Fruit fly (Drosophila melanogaster) whole organism, wandering third instar larva: ENCODE results near the gene Ufd4.

ENCODE experiments used
- CG32264 ChIP-seq: fragments of 200-800 bp; sonication (Bioruptor generic); optimal IDR thresholded peaks from 2 replicates; lab custom pipeline; 2016; ENCODE audit warnings: missing biosample characterization, missing genetic modification characterization
- CG9705 ChIP-seq: fragments of 200-800 bp; sonication (Bioruptor generic); optimal IDR thresholded peaks from 2 replicates; lab custom pipeline; 2018; ENCODE audit warnings: missing biosample characterization, mild to moderate bottlenecking, missing genetic modification characterization
- CrebA ChIP-seq: fragments of 200-800 bp; sonication (Bioruptor generic); optimal IDR thresholded peaks from 2 replicates; lab custom pipeline; 2016; ENCODE audit warnings: missing biosample characterization, mild to moderate bottlenecking, missing genetic modification characterization, borderline replicate concordance
- Dfd ChIP-seq: fragments of >200 bp; optimal IDR thresholded peaks from 2 replicates; lab custom pipeline; 2017; ENCODE audit warnings: missing biosample characterization, missing genetic modification characterization
- Dif ChIP-seq: fragments of 200-275, 200-300 bp; sonication (Bioruptor generic); optimal IDR thresholded peaks from 2 replicates; lab custom pipeline; 2018; ENCODE audit warnings: missing biosample characterization, missing genetic modification characterization; ENCODE audit not compliant: partially characterized antibody
- GATAd ChIP-seq: sonication (Bioruptor generic); optimal IDR thresholded peaks from 2 replicates; lab custom pipeline; 2016; ENCODE audit warnings: missing biosample characterization, missing genetic modification characterization
- HLH106 ChIP-seq: fragments of 200-800 bp; optimal IDR thresholded peaks from 3 replicates; lab custom pipeline; 2019; ENCODE audit warnings: missing biosample characterization, mild to moderate bottlenecking, missing genetic modification characterization, moderate library complexity
- Hnf4 ChIP-seq: fragments of 200-800 bp; sonication (Bioruptor generic); optimal IDR thresholded peaks from 2 replicates; lab custom pipeline; 2016; ENCODE audit warnings: missing biosample characterization, mild to moderate bottlenecking, missing genetic modification characterization
- Hr78 ChIP-seq: fragments of >200 bp; optimal IDR thresholded peaks from 2 replicates; lab custom pipeline; 2017; ENCODE audit warnings: missing biosample characterization, missing genetic modification characterization
- Hr83 ChIP-seq: fragments of 200-300 bp; sonication (Bioruptor generic); optimal IDR thresholded peaks from 2 replicates; lab custom pipeline; 2016; ENCODE audit warnings: missing biosample characterization, mild to moderate bottlenecking, missing genetic modification characterization, moderate library complexity; ENCODE audit not compliant: poor library complexity, severe bottlenecking
- Mio ChIP-seq: sonication (Bioruptor generic); optimal IDR thresholded peaks from 2 replicates; lab custom pipeline; 2016; ENCODE audit warnings: missing biosample characterization, missing genetic modification characterization
- Myc ChIP-seq: fragments of >200 bp; optimal IDR thresholded peaks from 2 replicates; lab custom pipeline; 2017
- N ChIP-seq: fragments of >200 bp; optimal IDR thresholded peaks from 2 replicates; lab custom pipeline; 2018; ENCODE audit warnings: missing biosample characterization, missing external identifiers, missing genetic modification characterization
- Sp1 ChIP-seq: fragments of 200-800 bp; sonication (Bioruptor generic); optimal IDR thresholded peaks from 3 replicates; lab custom pipeline; 2019; ENCODE audit warnings: missing biosample characterization, mild to moderate bottlenecking, missing genetic modification characterization, moderate library complexity
- br ChIP-seq: fragments of 200-800 bp; sonication (Bioruptor generic); optimal IDR thresholded peaks from 2 replicates; lab custom pipeline; 2016; ENCODE audit warnings: missing biosample characterization, missing genetic modification characterization
- brk ChIP-seq: fragments of 200-800 bp; sonication (Bioruptor generic); optimal IDR thresholded peaks from 2 replicates; lab custom pipeline; 2016; ENCODE audit warnings: missing biosample characterization, mild to moderate bottlenecking, missing genetic modification characterization
- dl ChIP-seq, 2 experiments: fragments of 175-275, 200-275 bp in 1 of 2; fragments of 200-275 bp in 1 of 2; sonication (Bioruptor generic); optimal IDR thresholded peaks; lab custom pipeline; 2018; ENCODE audit warnings: mild to moderate bottlenecking in 2 of 2, missing biosample characterization in 2 of 2, missing genetic modification characterization in 2 of 2, moderate library complexity in 2 of 2; ENCODE audit not compliant: partially characterized antibody in 2 of 2, insufficient read depth in 1 of 2
- dmrt93B ChIP-seq: fragments of 200-800 bp; sonication (Bioruptor generic); optimal IDR thresholded peaks from 2 replicates; lab custom pipeline; 2018; ENCODE audit warnings: missing biosample characterization, mild to moderate bottlenecking, missing genetic modification characterization
- dsf ChIP-seq: sonication (Bioruptor generic); optimal IDR thresholded peaks from 2 replicates; lab custom pipeline; 2016; ENCODE audit warnings: missing biosample characterization, missing genetic modification characterization, borderline replicate concordance
- fru ChIP-seq: fragments of 200-800 bp; sonication (Bioruptor generic); optimal IDR thresholded peaks from 3 replicates; lab custom pipeline; 2016; ENCODE audit warnings: missing biosample characterization, mild to moderate bottlenecking, missing genetic modification characterization
- h ChIP-seq: fragments of 200-800 bp; sonication (Bioruptor generic); optimal IDR thresholded peaks from 3 replicates; lab custom pipeline; 2016; ENCODE audit warnings: missing biosample characterization, mild to moderate bottlenecking, missing genetic modification characterization
- jim ChIP-seq: fragments of 175-275, 200-325 bp; sonication (Bioruptor generic); optimal IDR thresholded peaks from 2 replicates; lab custom pipeline; 2016; ENCODE audit warnings: missing biosample characterization, mild to moderate bottlenecking, missing genetic modification characterization
- lola ChIP-seq: fragments of >200 bp; optimal IDR thresholded peaks from 2 replicates; lab custom pipeline; 2017; ENCODE audit warnings: missing biosample characterization, missing genetic modification characterization
- pan ChIP-seq: fragments of >200 bp; optimal IDR thresholded peaks from 2 replicates; lab custom pipeline; 2017
- psq ChIP-seq: fragments of 200-800 bp; sonication (Bioruptor generic); optimal IDR thresholded peaks from 3 replicates; lab custom pipeline; 2017; ENCODE audit warnings: missing biosample characterization, mild to moderate bottlenecking, missing genetic modification characterization, moderate library complexity
- rgr ChIP-seq: fragments of 200-800 bp; sonication (Bioruptor generic); optimal IDR thresholded peaks from 3 replicates; lab custom pipeline; 2016; ENCODE audit warnings: missing biosample characterization, mild to moderate bottlenecking, missing genetic modification characterization
- sage ChIP-seq: fragments of 200-800 bp; sonication (Bioruptor generic); optimal IDR thresholded peaks from 2 replicates; lab custom pipeline; 2016; ENCODE audit warnings: missing biosample characterization, mild to moderate bottlenecking, missing genetic modification characterization
- sv ChIP-seq: fragments of 200-800 bp; sonication (Bioruptor generic); optimal IDR thresholded peaks from 3 replicates; lab custom pipeline; 2016; ENCODE audit warnings: missing biosample characterization, missing genetic modification characterization
- tai ChIP-seq: sonication (Bioruptor generic); optimal IDR thresholded peaks from 2 replicates; lab custom pipeline; 2016; ENCODE audit warnings: missing biosample characterization, missing genetic modification characterization
- usp ChIP-seq: fragments of >200 bp; optimal IDR thresholded peaks from 2 replicates; lab custom pipeline; 2017; ENCODE audit warnings: missing biosample characterization, missing genetic modification characterization
- woc ChIP-seq: sonication (Bioruptor generic); optimal IDR thresholded peaks from 2 replicates; lab custom pipeline; 2016; ENCODE audit warnings: missing biosample characterization, mild to moderate bottlenecking, missing genetic modification characterization

Ufd4 gene

dm6 chr2L:10298306-10298705 lies 6.1 kb upstream of the Ufd4 start:
- no peak for TF ChIP-seq Hr83 (GFP tag; lab: Kevin White, UChicago)
- TF ChIP-seq CG9705 (GFP tag; lab: Kevin White, UChicago): no peak
- no peak for TF ChIP-seq Sp1 (GFP tag; lab: Kevin White, UChicago)
- no peak for TF ChIP-seq Hnf4 (GFP tag; lab: Kevin White, UChicago)
- TF ChIP-seq brk: no peak
- TF ChIP-seq rgr: no peak
- no peak for TF ChIP-seq Myc
- no peak for TF ChIP-seq psq (GFP tag; lab: Kevin White, UChicago)
- TF ChIP-seq usp (GFP tag; lab: Kevin White, UChicago): no peak
- no peak for TF ChIP-seq CG32264
- TF ChIP-seq sage (GFP tag; lab: Kevin White, UChicago): no peak
- TF ChIP-seq Dif (GFP tag; lab: Kevin White, UChicago): peak; percentile 72
- TF ChIP-seq sv (GFP tag; lab: Kevin White, UChicago): no peak
- TF ChIP-seq dmrt93B (GFP tag; lab: Kevin White, UChicago): no peak
- no peak for TF ChIP-seq woc (GFP tag; lab: Kevin White, UChicago)
- TF ChIP-seq N (GFP tag; lab: Kevin White, UChicago): peak; percentile 33
- TF ChIP-seq lola (GFP tag; lab: Kevin White, UChicago): no peak
- TF ChIP-seq, all 38 proteins: peak for 2

- TF ChIP-seq fru (GFP tag; lab: Kevin White, UChicago) (no peak), dsf (no peak), Dfd (GFP tag; lab: Kevin White, UChicago) (no peak), GATAd (no peak), pan (lab: Kevin White, UChicago) (no peak), Sp1 (GFP tag; lab: Kevin White, UChicago) (no peak), dmrt93B (GFP tag; lab: Kevin White, UChicago) (no peak), Hr78 (GFP tag; lab: Kevin White, UChicago) (no peak), sv (GFP tag; lab: Kevin White, UChicago) (no peak), brk (no peak), jim (GFP tag; lab: Kevin White, UChicago) (no peak), psq (GFP tag; lab: Kevin White, UChicago) (no peak), usp (GFP tag; lab: Kevin White, UChicago) (no peak), HLH106 (no peak), sage (GFP tag; lab: Kevin White, UChicago) (no peak), Mio (GFP tag; lab: Kevin White, UChicago) (no peak)
Measured at dm6 chr2L:10294798-10295669, 2.9 kb upstream of the Ufd4 start, which contains the start of gene Hand. Hand (minus strand) TSS chr2L:10295385.

- TF ChIP-seq br (no peak), lola (GFP tag; lab: Kevin White, UChicago) (no peak)
Measured at dm6 chr2L:10291276-10291675, 889 bp downstream of the Ufd4 start.

dm6 chr2L:10280772-10281171 lies 11.4 kb downstream of the Ufd4 start, which contains the start of gene CG34043:
CG34043 (minus strand) TSS chr2L:10280872.
- TF ChIP-seq Dif (GFP tag; lab: Kevin White, UChicago): no peak
- TF ChIP-seq Mio (GFP tag; lab: Kevin White, UChicago): no peak
- no peak for TF ChIP-seq br
- TF ChIP-seq GATAd: no peak
- no peak for TF ChIP-seq lola (GFP tag; lab: Kevin White, UChicago)
- no peak for TF ChIP-seq N (GFP tag; lab: Kevin White, UChicago)
- TF ChIP-seq dsf: no peak
- TF ChIP-seq Hr83 (GFP tag; lab: Kevin White, UChicago): no peak
- no peak for TF ChIP-seq HLH106
- no peak for TF ChIP-seq Dfd (GFP tag; lab: Kevin White, UChicago)
- no peak for TF ChIP-seq CrebA
- TF ChIP-seq rgr: no peak
- TF ChIP-seq woc (GFP tag; lab: Kevin White, UChicago): no peak
- TF ChIP-seq brk: no peak
- TF ChIP-seq tai (GFP tag; lab: Kevin White, UChicago): no peak
- TF ChIP-seq Sp1 (GFP tag; lab: Kevin White, UChicago): no peak
- no peak for TF ChIP-seq dl (GFP tag; optimal IDR thresholded peaks at IDR 0.05; lab: Kevin White, UChicago; ENCODE audit: insufficient read depth in 1 of 2, partially characterized antibody in 2 of 2)
- TF ChIP-seq h (GFP tag; lab: Kevin White, UChicago): no peak
- TF ChIP-seq, all 38 proteins: peak for 0
